Fruit fly (Drosophila melanogaster): Measurements from ENCODE around the gene CG33160.

dm6 chr3L:3169107-3169506 lies 37.1 kb downstream of the CG33160 start, which contains the start of the genes CG32278 and CG32281:
- TF ChIP-seq CG1620 (GFP tag; optimal IDR thresholded peaks at IDR 0.05) (no peak), CG7045 (GFP tag; optimal IDR thresholded peaks at IDR 0.05) (no peak), CG7101 (tag; optimal IDR thresholded peaks at IDR 0.05) (no peak)

Data from whole organism, adult.